Worm (Caenorhabditis elegans): Measurements from ENCODE around the gene C33F10.1.

DNA sequence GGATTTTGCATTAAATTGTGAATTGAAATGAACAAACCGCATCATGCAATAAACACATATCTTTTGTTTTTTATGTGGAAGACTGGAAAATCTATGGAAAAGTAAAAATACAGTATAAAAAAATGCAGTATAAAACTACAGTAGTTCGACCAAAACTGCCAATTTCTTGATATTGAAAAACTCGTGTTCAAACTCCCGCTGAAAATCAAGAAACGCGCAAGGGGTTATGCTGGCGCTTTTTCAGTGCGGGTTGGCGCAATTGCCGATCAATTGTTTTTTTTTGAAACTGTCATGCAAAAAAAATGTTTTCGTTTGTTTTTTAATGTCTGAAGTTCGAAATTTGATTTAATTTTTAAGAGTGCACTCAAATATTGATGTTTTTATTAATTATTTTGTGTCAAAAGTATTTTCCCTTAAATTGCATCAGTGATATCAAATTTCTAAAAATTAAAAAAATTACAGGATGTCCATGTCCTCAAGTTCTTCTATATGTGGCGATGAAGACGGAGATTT lies 16.8 kb downstream of the C33F10.1 start, which contains the start of gene dnj-9:
- TF ChIP-seq ama-1 (optimal IDR thresholded peaks at IDR 0.05) (no peak), aly-1 (tag; optimal IDR thresholded peaks at IDR 0.05) (no peak), scrt-1 (GFP tag; IDR thresholded peaks at IDR 0.05) (peak; percentile 59; the same call in 1 of the 2 replicates), sea-1 (GFP tag; conservative IDR thresholded peaks at IDR 0.05) (no peak), hnd-1 (tag; optimal IDR thresholded peaks at IDR 0.05) (peak; percentile 32), tbx-11 (GFP tag; IDR thresholded peaks at IDR 0.05) (no peak)
